Worm (Caenorhabditis elegans) whole organism, young adult: ENCODE data around the gene Y41G9A.5.

ENCODE experiments used
- F57C9.4 ChIP-seq: sonication (generic microtip); optimal IDR thresholded peaks from 2 replicates; lab custom pipeline; 2017; ENCODE audit warnings: mild to moderate bottlenecking, missing genetic modification characterization, missing compliant biosample characterization
- T07F8.4 ChIP-seq: sonication (generic microtip); optimal IDR thresholded peaks from 2 replicates; lab custom pipeline; 2016; ENCODE audit warnings: mild to moderate bottlenecking, missing genetic modification characterization, moderate library complexity, missing compliant biosample characterization
- Y53G8AR.9 ChIP-seq: fragments of 200-800 bp; sonication (Bioruptor generic); conservative IDR thresholded peaks from 2 replicates; pipeline ENCODE4 v1.3.6; 2022; ENCODE audit warnings: missing genetic modification reagents, missing genetic modification characterization, missing compliant biosample characterization
- Y67H2A.10 ChIP-seq: fragments of 200-800 bp; sonication (Bioruptor generic); conservative IDR thresholded peaks from 2 replicates; pipeline ENCODE4 v1.3.6; 2022; ENCODE audit warnings: missing genetic modification reagents, missing genetic modification characterization, missing compliant biosample characterization
- atf-7 ChIP-seq: sonication (generic microtip); optimal IDR thresholded peaks from 2 replicates; lab custom pipeline; 2017; ENCODE audit warnings: mild to moderate bottlenecking, missing genetic modification characterization, missing compliant biosample characterization
- him-1 ChIP-seq: sonication (generic microtip); optimal IDR thresholded peaks from 2 replicates; lab custom pipeline; 2016; ENCODE audit warnings: missing genotype, missing genetic modification reagents, missing genetic modification characterization, missing compliant biosample characterization
- pha-4 ChIP-seq: fragments of 150-350 bp; sonication (generic microtip); optimal IDR thresholded peaks from 2 replicates; lab custom pipeline; 2014; ENCODE audit warnings: missing biosample characterization, missing genetic modification reagents, missing genetic modification characterization
- rcor-1 ChIP-seq: fragments of 200-800 bp; sonication (Bioruptor generic); IDR thresholded peaks from 2 replicates; pipeline ENCODE4 v1.3.6; 2022; ENCODE audit warnings: missing genetic modification reagents, missing genetic modification characterization, missing compliant biosample characterization
- repo-1 ChIP-seq: sonication (generic microtip); optimal IDR thresholded peaks from 2 replicates; lab custom pipeline; 2017; ENCODE audit warnings: mild to moderate bottlenecking, missing genetic modification characterization, missing compliant biosample characterization
- sdz-38 ChIP-seq: sonication (generic microtip); optimal IDR thresholded peaks from 2 replicates; lab custom pipeline; 2016; ENCODE audit warnings: missing genotype, missing genetic modification characterization, missing compliant biosample characterization
- unc-130 ChIP-seq: sonication (generic microtip); optimal IDR thresholded peaks from 2 replicates; lab custom pipeline; 2016; ENCODE audit warnings: missing genetic modification reagents, missing genetic modification characterization, missing compliant biosample characterization
- unc-62 ChIP-seq: fragments of 150-350 bp; optimal IDR thresholded peaks from 2 replicates; lab custom pipeline; 2014; ENCODE audit warnings: missing biosample characterization, missing genetic modification reagents, missing genetic modification characterization
- ztf-3 ChIP-seq: fragments of 200-800 bp; sonication (Bioruptor generic); optimal IDR thresholded peaks from 2 replicates; lab custom pipeline; 2018; ENCODE audit warnings: mild to moderate bottlenecking, missing genetic modification characterization, missing compliant biosample characterization

ce11 chrX:2940572-2940971, 5.9 kb upstream of the Y41G9A.5 start, which contains the start of gene pfk-1.1:
- no peak for TF ChIP-seq atf-7 (tag; lab: Kevin White, UChicago)
- TF ChIP-seq Y53G8AR.9 (GFP tag; lab: Robert Waterston, UW): no peak
- no peak for TF ChIP-seq F57C9.4
- TF ChIP-seq pha-4 (tag; lab: Kevin White, UChicago): no peak
- no peak for TF ChIP-seq unc-62 (GFP tag; lab: Kevin White, UChicago)
- no peak for TF ChIP-seq Y67H2A.10 (GFP tag; lab: Robert Waterston, UW)
- TF ChIP-seq him-1 (tag; lab: Kevin White, UChicago): no peak
- no peak for TF ChIP-seq T07F8.4
- no peak for TF ChIP-seq unc-130 (GFP tag; lab: Kevin White, UChicago)
- TF ChIP-seq ztf-3: no peak
- no peak for TF ChIP-seq repo-1 (tag; lab: Kevin White, UChicago)
- no peak for TF ChIP-seq rcor-1 (GFP tag; lab: Robert Waterston, UW)
- no peak for TF ChIP-seq sdz-38 (tag; lab: Kevin White, UChicago)
